Fruit fly (Drosophila melanogaster): Measurements from ENCODE around the gene CG32750.

The CG32750 gene

DNA sequence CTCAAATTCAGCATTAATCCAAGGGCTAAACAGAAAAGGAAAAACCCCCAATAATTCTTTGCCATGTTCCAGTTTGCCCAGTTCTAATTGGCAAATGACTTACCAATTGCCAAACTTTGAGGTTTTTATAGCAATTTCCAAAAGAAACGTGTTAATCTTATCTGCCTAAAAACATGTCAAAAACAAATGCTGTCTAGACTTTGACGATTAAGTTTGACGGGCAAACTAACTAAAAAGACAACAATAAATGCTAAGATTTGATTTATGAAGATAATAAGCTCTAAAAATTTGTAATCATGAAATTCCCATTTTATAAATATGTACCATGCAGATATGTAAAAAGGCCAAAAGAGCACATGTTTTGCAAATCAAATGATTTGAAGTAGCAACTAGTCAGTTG lies 2.3 kb upstream of the CG32750 start, which contains the start of gene CG32751:
Gene CG32751 (minus strand): TSS at position 101 of the 400 bp plus-strand sequence.
- TF ChIP-seq CG8478 (optimal IDR thresholded peaks at IDR 0.05) (no peak), usp (GFP tag; optimal IDR thresholded peaks at IDR 0.05) (no peak), psq (optimal IDR thresholded peaks at IDR 0.05) (no peak), pan (optimal IDR thresholded peaks at IDR 0.05) (no peak), Dll (optimal IDR thresholded peaks at IDR 0.05) (no peak), EcR (GFP tag; optimal IDR thresholded peaks at IDR 0.05) (no peak)

DNA sequence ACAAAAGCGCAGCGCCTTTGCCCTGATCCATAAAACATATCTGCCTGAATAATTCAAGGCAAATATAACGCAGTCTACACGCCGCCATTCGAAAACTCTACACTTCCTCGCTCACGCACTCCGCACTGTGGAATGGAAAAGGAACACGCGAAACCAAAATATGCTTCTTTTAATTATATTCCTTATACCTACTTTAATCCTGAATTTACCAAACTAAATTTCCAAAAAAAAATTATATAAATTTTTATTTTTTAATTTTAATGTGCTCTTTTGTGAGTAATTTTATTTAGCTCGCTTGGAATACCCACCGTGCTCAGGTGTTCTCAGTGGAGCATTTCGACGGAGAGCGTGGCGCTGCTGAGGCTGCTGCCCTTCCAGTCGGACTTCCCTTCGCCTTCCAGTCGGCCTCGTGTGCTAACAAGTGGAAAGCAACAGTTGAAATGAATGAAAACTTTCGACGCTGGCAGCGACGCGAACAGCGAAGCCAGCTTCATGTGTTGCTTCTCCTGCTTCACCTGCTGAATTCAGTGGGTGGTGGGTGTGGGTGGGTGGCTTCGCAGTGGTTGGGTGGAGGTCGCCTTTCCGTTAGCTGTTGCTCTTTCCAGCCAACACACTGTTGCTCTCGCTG lies 2.9 kb downstream of the CG32750 start:
- TF ChIP-seq psq (optimal IDR thresholded peaks at IDR 0.05) = no peak
- TF ChIP-seq CG8478 (optimal IDR thresholded peaks at IDR 0.05) = no peak
- no peak for TF ChIP-seq Dll (optimal IDR thresholded peaks at IDR 0.05)
- no peak for TF ChIP-seq pan (optimal IDR thresholded peaks at IDR 0.05)
- no peak for TF ChIP-seq EcR (GFP tag; optimal IDR thresholded peaks at IDR 0.05)
- no peak for TF ChIP-seq usp (GFP tag; optimal IDR thresholded peaks at IDR 0.05)

DNA sequence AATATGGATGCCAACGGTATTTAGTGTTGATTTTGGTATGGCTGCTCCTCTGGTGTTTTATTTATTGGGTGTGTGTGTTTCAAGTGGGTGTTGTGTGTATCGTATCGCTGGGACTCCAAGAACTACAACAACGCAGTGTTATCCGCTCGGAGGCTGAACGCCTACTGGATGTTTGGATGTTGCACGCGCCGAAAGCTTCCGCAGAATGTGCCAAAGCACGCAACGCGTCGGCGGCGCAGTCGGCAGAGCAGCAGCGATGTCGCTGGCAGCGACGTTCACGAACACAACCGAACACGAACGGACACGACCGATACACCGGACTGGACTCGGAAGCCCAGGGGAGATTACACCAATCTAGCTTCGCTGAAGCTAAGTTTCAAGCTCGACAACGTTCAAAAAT lies 3.9 kb downstream of the CG32750 start, which contains the start of gene Ca-alpha1T:
Gene Ca-alpha1T (minus strand): TSS at position 152 of the 400 bp plus-strand sequence.
- TF ChIP-seq CG8478 (optimal IDR thresholded peaks at IDR 0.05) (no peak), psq (optimal IDR thresholded peaks at IDR 0.05) (no peak), usp (GFP tag; optimal IDR thresholded peaks at IDR 0.05) (no peak), EcR (GFP tag; optimal IDR thresholded peaks at IDR 0.05) (no peak), Dll (optimal IDR thresholded peaks at IDR 0.05) (no peak), pan (optimal IDR thresholded peaks at IDR 0.05) (no peak)

DNA sequence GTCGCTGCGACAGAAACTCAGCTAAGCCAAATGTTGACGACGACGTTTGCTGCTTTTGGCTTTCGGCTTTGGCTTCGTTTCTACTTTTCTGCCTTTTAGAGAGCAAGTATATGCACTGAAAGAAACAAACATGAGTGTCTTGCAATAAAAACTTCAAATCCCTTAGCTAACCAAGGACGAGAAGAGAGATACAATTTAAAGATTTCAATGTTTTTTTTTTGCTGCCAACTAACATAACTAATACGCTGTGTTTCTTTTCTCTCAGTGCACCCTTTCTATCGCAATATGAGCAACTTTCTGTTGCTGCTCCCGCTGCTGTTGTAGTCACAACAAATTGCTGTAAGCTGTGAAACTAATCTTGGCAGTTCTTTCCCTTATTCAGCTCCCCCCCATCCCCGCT lies 16.8 kb downstream of the CG32750 start:
- TF ChIP-seq Dll (optimal IDR thresholded peaks at IDR 0.05) (no peak), CG8478 (optimal IDR thresholded peaks at IDR 0.05) (no peak), usp (GFP tag; optimal IDR thresholded peaks at IDR 0.05) (no peak), EcR (GFP tag; optimal IDR thresholded peaks at IDR 0.05) (no peak), pan (optimal IDR thresholded peaks at IDR 0.05) (no peak), psq (optimal IDR thresholded peaks at IDR 0.05) (no peak)

DNA sequence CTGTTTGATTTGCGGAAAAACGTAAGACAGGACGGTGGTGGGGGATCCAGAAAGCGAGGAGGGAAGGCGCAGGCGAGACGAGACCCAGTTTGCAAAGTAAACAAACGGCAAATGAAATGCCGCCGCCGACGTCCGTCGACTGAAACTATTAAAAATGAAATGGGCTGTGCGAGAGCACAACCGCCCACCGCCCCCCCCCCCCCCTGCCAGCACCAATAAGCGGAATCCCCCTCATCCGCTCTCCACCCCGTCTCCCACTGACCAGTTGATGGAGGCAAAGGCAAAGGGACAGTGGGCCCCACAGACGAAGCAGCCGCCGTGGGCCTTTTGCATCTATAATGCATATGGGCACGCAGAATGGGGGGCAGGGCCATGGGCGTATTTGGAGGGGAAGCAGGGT lies 29.5 kb downstream of the CG32750 start:
- no peak for TF ChIP-seq EcR (GFP tag; optimal IDR thresholded peaks at IDR 0.05)

DNA sequence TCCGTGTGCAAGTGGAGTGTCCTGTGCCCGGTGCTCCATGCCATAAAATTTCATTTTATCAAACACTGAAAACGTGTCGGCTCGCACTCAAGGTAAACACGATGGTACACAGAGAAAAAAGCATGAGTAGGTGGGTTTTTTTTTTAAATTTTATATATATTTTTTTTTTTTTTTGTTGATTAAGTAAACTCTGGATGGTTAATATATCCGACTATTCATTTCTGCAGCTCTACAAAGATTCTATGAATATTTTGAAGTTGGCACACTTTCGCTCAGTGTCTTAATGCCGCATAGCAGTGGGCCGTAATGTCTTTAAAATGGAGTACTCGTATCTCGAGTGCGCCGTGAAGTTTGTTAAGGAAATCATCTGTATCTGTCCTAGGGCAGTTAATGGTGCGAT lies 44.3 kb downstream of the CG32750 start:
- TF ChIP-seq CG8478 (optimal IDR thresholded peaks at IDR 0.05) (no peak), Dll (optimal IDR thresholded peaks at IDR 0.05) (no peak), pan (optimal IDR thresholded peaks at IDR 0.05) (no peak), EcR (GFP tag; optimal IDR thresholded peaks at IDR 0.05) (no peak), usp (GFP tag; optimal IDR thresholded peaks at IDR 0.05) (no peak), psq (optimal IDR thresholded peaks at IDR 0.05) (no peak)
